Fruit fly (Drosophila melanogaster): ENCODE measurements around the gene Apc2.

Gene Apc2

dm6 chr3R:24206341-24207114 is 42.8 kb downstream of the Apc2 start (continued):
- TF ChIP-seq CG6813 (GFP tag; optimal IDR thresholded peaks at IDR 0.05), result no peak
- peak; percentile 19 for TF ChIP-seq CG12659 (GFP tag; optimal IDR thresholded peaks at IDR 0.05)
- peak; percentile 28 for TF ChIP-seq CG2875 (GFP tag; optimal IDR thresholded peaks at IDR 0.05)
- TF ChIP-seq tll (GFP tag; optimal IDR thresholded peaks at IDR 0.05), result no peak
- TF ChIP-seq dysf (GFP tag; IDR thresholded peaks at IDR 0.05), result peak; percentile 70
- TF ChIP-seq CG11398 (GFP tag; optimal IDR thresholded peaks at IDR 0.05), result no peak
- TF ChIP-seq stc (GFP tag; IDR thresholded peaks at IDR 0.05), result 0 out of 2 replicates have a peak, but pooled peaks have one; percentile 21
- TF ChIP-seq CG12071 (GFP tag; optimal IDR thresholded peaks at IDR 0.05), result peak; percentile 41
- TF ChIP-seq Abd-B (GFP tag; optimal IDR thresholded peaks at IDR 0.05), result peak; percentile 21
- TF ChIP-seq Ets65A (GFP tag), result peak; percentile 92
- peak; percentile 41 for TF ChIP-seq CG14710 (tag; optimal IDR thresholded peaks at IDR 0.05)
- peak; percentile 13 for TF ChIP-seq CG1647 (GFP tag; optimal IDR thresholded peaks at IDR 0.05)
- TF ChIP-seq abd-A (tag; optimal IDR thresholded peaks at IDR 0.05), result no peak
- TF ChIP-seq Six4 (GFP tag; optimal IDR thresholded peaks at IDR 0.05), result no peak
- TF ChIP-seq CG17568 (GFP tag; optimal IDR thresholded peaks at IDR 0.05), result no peak
- peak; percentile 64 for TF ChIP-seq Ssrp (tag; optimal IDR thresholded peaks at IDR 0.05)
- no peak for TF ChIP-seq lov (optimal IDR thresholded peaks at IDR 0.05)
- TF ChIP-seq lov (GFP tag; IDR thresholded peaks at IDR 0.05), result peak; percentile 32; the same call in 1 of the 3 replicates
- no peak for TF ChIP-seq usp (GFP tag; optimal IDR thresholded peaks at IDR 0.05)
- peak; percentile 84 for TF ChIP-seq Sox102F (GFP tag; optimal IDR thresholded peaks at IDR 0.05)
- TF ChIP-seq CG6654 (GFP tag; optimal IDR thresholded peaks at IDR 0.05), result no peak
- TF ChIP-seq CG14050 (GFP tag; IDR thresholded peaks at IDR 0.05), result peak; percentile 49; the same call in 2 of the 3 replicates
- peak; percentile 78 for TF ChIP-seq Blimp-1 (GFP tag; optimal IDR thresholded peaks at IDR 0.05)

dm6 chr3R:24213644-24214043 is 49.9 kb downstream of the Apc2 start:
- 0 out of 2 replicates have a peak, but pooled peaks have one; percentile 12 for TF ChIP-seq CG32532 (GFP tag; IDR thresholded peaks at IDR 0.05)
- peak; percentile 19; the same call in 1 of the 2 replicates for TF ChIP-seq vvl (GFP tag; IDR thresholded peaks at IDR 0.05)
- peak; percentile 66 for TF ChIP-seq CG4360 (GFP tag; IDR thresholded peaks at IDR 0.05)
- 0 out of 4 replicates have a peak, but pooled peaks have one; percentile 8 for TF ChIP-seq Dll (GFP tag; IDR thresholded peaks at IDR 0.05; ENCODE audit: partially characterized antibody)
- no peak for TF ChIP-seq MTF-1 (GFP tag; optimal IDR thresholded peaks at IDR 0.05; ENCODE audit: borderline replicate concordance)
- TF ChIP-seq BEAF-32 (GFP tag; optimal IDR thresholded peaks at IDR 0.05), result no peak
- TF ChIP-seq pan (optimal IDR thresholded peaks at IDR 0.05), result no peak
- TF ChIP-seq pan (GFP tag; optimal IDR thresholded peaks at IDR 0.05 in 1 of 2, IDR thresholded peaks at IDR 0.05 in 1 of 2), result peak in 1 of 2 experiments; percentile 26
- no peak for TF ChIP-seq Fer3 (tag; optimal IDR thresholded peaks at IDR 0.05)
- peak; percentile 54 for TF ChIP-seq twi (tag; optimal IDR thresholded peaks at IDR 0.05)
- TF ChIP-seq CG7556 (GFP tag; optimal IDR thresholded peaks at IDR 0.05), result no peak
- no peak for TF ChIP-seq Dfd (GFP tag; optimal IDR thresholded peaks at IDR 0.05)
- no peak for TF ChIP-seq MESR4 (GFP tag; optimal IDR thresholded peaks at IDR 0.05)
- no peak for TF ChIP-seq fru (optimal IDR thresholded peaks at IDR 0.05)

- TF ChIP-seq Xrp1 (GFP tag; IDR thresholded peaks at IDR 0.05) (no peak), CG16779 (GFP tag; IDR thresholded peaks at IDR 0.05) (no peak), ERR (GFP tag; optimal IDR thresholded peaks at IDR 0.05) (no peak), Blimp-1 (GFP tag; optimal IDR thresholded peaks at IDR 0.05) (peak; percentile 94), pros (GFP tag; optimal IDR thresholded peaks at IDR 0.05) (peak; percentile 68)
Measured at dm6 chr3R:24216017-24216416, 52.3 kb downstream of the Apc2 start.

Measured in whole organism, embryonic.